Fruit fly (Drosophila melanogaster): Measurements from ENCODE around the gene CG8132.

Gene CG8132

dm6 chr3R:9433774-9434173 is 32.5 kb downstream of the CG8132 start:
- no peak for TF ChIP-seq Gug (GFP tag; IDR thresholded peaks at IDR 0.05)
- no peak for TF ChIP-seq CG31627 (GFP tag; optimal IDR thresholded peaks at IDR 0.05)
- no peak for TF ChIP-seq Met (GFP tag; optimal IDR thresholded peaks at IDR 0.05)
- no peak for TF ChIP-seq Eip78C (GFP tag)
- no peak for TF ChIP-seq CG3032 (tag; optimal IDR thresholded peaks at IDR 0.05)
- no peak for TF ChIP-seq CG32006 (GFP tag; optimal IDR thresholded peaks at IDR 0.05)
- no peak for TF ChIP-seq Sox102F (GFP tag; optimal IDR thresholded peaks at IDR 0.05)
- TF ChIP-seq CG9139 (GFP tag; optimal IDR thresholded peaks at IDR 0.05): no peak
- TF ChIP-seq CG11762 (GFP tag; optimal IDR thresholded peaks at IDR 0.05; ENCODE audit: insufficient read depth): no peak
- no peak for TF ChIP-seq Hr38 (GFP tag; optimal IDR thresholded peaks at IDR 0.05)
- no peak for TF ChIP-seq Ets96B (tag; optimal IDR thresholded peaks at IDR 0.05)
- no peak for TF ChIP-seq Blimp-1 (GFP tag; optimal IDR thresholded peaks at IDR 0.05)
- no peak for TF ChIP-seq Eip75B (GFP tag; optimal IDR thresholded peaks at IDR 0.05)

dm6 chr3R:9434543-9435407 is 33.5 kb downstream of the CG8132 start:
- TF ChIP-seq fkh (GFP tag; optimal IDR thresholded peaks at IDR 0.05) (peak; percentile 89), lz (GFP tag; optimal IDR thresholded peaks at IDR 0.05) (no peak), CG6163 (GFP tag; IDR thresholded peaks at IDR 0.05) (0 out of 3 replicates have a peak, but pooled peaks have one; percentile 30), dac (GFP tag; optimal IDR thresholded peaks at IDR 0.05) (peak; percentile 63), esn (GFP tag; optimal IDR thresholded peaks at IDR 0.05) (peak; percentile 41), CG10631 (GFP tag; optimal IDR thresholded peaks at IDR 0.05) (peak; percentile 36), fd85E (GFP tag; optimal IDR thresholded peaks at IDR 0.05) (no peak), salr (GFP tag; optimal IDR thresholded peaks at IDR 0.05) (peak in 1 of 2 experiments; percentile 78), CG15336 (GFP tag; IDR thresholded peaks at IDR 0.05) (peak; percentile 93), Met (GFP tag; optimal IDR thresholded peaks at IDR 0.05) (no peak), Ets21C (GFP tag; optimal IDR thresholded peaks at IDR 0.05) (no peak), acj6 (GFP tag; optimal IDR thresholded peaks at IDR 0.05) (peak; percentile 48), CG7368 (GFP tag; optimal IDR thresholded peaks at IDR 0.05) (peak; percentile 31), CG6276 (GFP tag; optimal IDR thresholded peaks at IDR 0.05) (peak; percentile 85), spab (GFP tag; optimal IDR thresholded peaks at IDR 0.05) (peak; percentile 2), svp (GFP tag) (peak; percentile 60), Lpt (GFP tag; optimal IDR thresholded peaks at IDR 0.05) (peak; percentile 22), CG9139 (GFP tag; optimal IDR thresholded peaks at IDR 0.05) (no peak), CG16779 (tag; optimal IDR thresholded peaks at IDR 0.05) (peak; percentile 38), CG11294 (GFP tag; IDR thresholded peaks at IDR 0.05) (peak; percentile 88), achi (GFP tag; optimal IDR thresholded peaks at IDR 0.05) (peak; percentile 73), CG10669 (GFP tag; optimal IDR thresholded peaks at IDR 0.05) (peak; percentile 32), CG8632 (GFP tag; optimal IDR thresholded peaks at IDR 0.05) (peak; percentile 46), net (GFP tag; optimal IDR thresholded peaks at IDR 0.05) (peak; percentile 74), Smox (GFP tag; optimal IDR thresholded peaks at IDR 0.05) (no peak), CG1621 (tag; optimal IDR thresholded peaks at IDR 0.05) (no peak), Eip78C (GFP tag) (peak; percentile 86), CG3919 (GFP tag; optimal IDR thresholded peaks at IDR 0.05) (peak; percentile 60), vri (GFP tag; optimal IDR thresholded peaks at IDR 0.05) (peak; percentile 4), topi (GFP tag; optimal IDR thresholded peaks at IDR 0.05) (no peak), ss (GFP tag; optimal IDR thresholded peaks at IDR 0.05) (no peak), Eip75B (GFP tag; optimal IDR thresholded peaks at IDR 0.05) (peak; percentile 48), CG11902 (GFP tag; optimal IDR thresholded peaks at IDR 0.05) (no peak), Hr38 (GFP tag; optimal IDR thresholded peaks at IDR 0.05) (no peak), CG6792 (GFP tag; optimal IDR thresholded peaks at IDR 0.05) (peak; percentile 38), CG8319 (GFP tag; optimal IDR thresholded peaks at IDR 0.05) (no peak), Gug (GFP tag; IDR thresholded peaks at IDR 0.05) (peak; percentile 84), fd59A (GFP tag; optimal IDR thresholded peaks at IDR 0.05) (peak; percentile 3), CG4318 (GFP tag; optimal IDR thresholded peaks at IDR 0.05) (peak; percentile 67), OdsH (GFP tag; optimal IDR thresholded peaks at IDR 0.05) (peak; percentile 73), Hr4 (GFP tag; optimal IDR thresholded peaks at IDR 0.05) (no peak)
